Worm (Caenorhabditis elegans) whole organism, L2 larva: Measurements from ENCODE around the gene C27H5.12.

Experiments
- C34F6.9 ChIP-seq: fragments of 150-350 bp; optimal IDR thresholded peaks from 2 replicates; lab custom pipeline; 2014; ENCODE audit warnings: missing biosample characterization, missing genetic modification characterization
- F13H6.1 ChIP-seq: sonication (generic microtip); optimal IDR thresholded peaks from 2 replicates; lab custom pipeline; 2016; ENCODE audit warnings: missing genetic modification characterization, missing compliant biosample characterization
- ZK546.5 ChIP-seq: sonication (generic microtip); optimal IDR thresholded peaks from 2 replicates; lab custom pipeline; 2017; ENCODE audit warnings: missing biosample characterization, missing genetic modification characterization
- aly-2 ChIP-seq: fragments of 150-350 bp; optimal IDR thresholded peaks from 2 replicates; lab custom pipeline; 2014; ENCODE audit warnings: missing biosample characterization, missing genetic modification characterization
- ama-1 ChIP-seq: fragments of 150-350 bp; optimal IDR thresholded peaks from 2 replicates; lab custom pipeline; 2018; ENCODE audit warnings: inconsistent platforms
- blmp-1 ChIP-seq: sonication (generic microtip); optimal IDR thresholded peaks from 2 replicates; lab custom pipeline; 2017; ENCODE audit warnings: missing genetic modification characterization, mild to moderate bottlenecking, missing compliant biosample characterization, antibody characterized with exemption, moderate library complexity; ENCODE audit not compliant: insufficient read depth
- ceh-16 ChIP-seq: fragments of 150-350 bp; optimal IDR thresholded peaks from 2 replicates; lab custom pipeline; 2014; ENCODE audit warnings: missing biosample characterization, missing genetic modification characterization
- ceh-82 ChIP-seq: fragments of 150-350 bp; optimal IDR thresholded peaks from 2 replicates; lab custom pipeline; 2014; ENCODE audit warnings: missing biosample characterization, missing genetic modification characterization
- crh-2 ChIP-seq: sonication (generic microtip); optimal IDR thresholded peaks from 2 replicates; lab custom pipeline; 2017; ENCODE audit warnings: missing biosample characterization, missing genetic modification characterization
- dmd-4 ChIP-seq: sonication (generic microtip); optimal IDR thresholded peaks from 2 replicates; lab custom pipeline; 2017; ENCODE audit warnings: missing biosample characterization, missing genetic modification characterization
- elt-1 ChIP-seq: fragments of 150-350 bp; optimal IDR thresholded peaks from 2 replicates; lab custom pipeline; 2014; ENCODE audit warnings: missing biosample characterization, missing genetic modification characterization
- elt-3 ChIP-seq: sonication (generic microtip); optimal IDR thresholded peaks from 2 replicates; lab custom pipeline; 2017; ENCODE audit warnings: missing biosample characterization, missing genetic modification characterization
- fos-1 ChIP-seq: fragments of 150-350 bp; optimal IDR thresholded peaks from 2 replicates; lab custom pipeline; 2014; ENCODE audit warnings: missing biosample characterization, missing genetic modification characterization
- gmeb-1 ChIP-seq: fragments of 150-350 bp; optimal IDR thresholded peaks from 2 replicates; lab custom pipeline; 2014; ENCODE audit warnings: missing biosample characterization, missing genetic modification characterization
- lin-11 ChIP-seq: fragments of 150-350 bp; sonication (generic microtip); optimal IDR thresholded peaks from 2 replicates; lab custom pipeline; 2014; ENCODE audit warnings: missing biosample characterization, missing genetic modification characterization, inconsistent platforms, mixed read lengths
- lin-13 ChIP-seq: fragments of 150-350 bp; optimal IDR thresholded peaks from 2 replicates; lab custom pipeline; 2014; ENCODE audit warnings: missing biosample characterization, missing genetic modification reagents, missing genetic modification characterization
- lsy-2 ChIP-seq, 2 experiments: fragments of 150-350 bp in 1 of 2; sonication (generic microtip) in 1 of 2; optimal IDR thresholded peaks; 2 replicates each; lab custom pipeline; 2014 to 2017; ENCODE audit warnings: missing biosample characterization in 2 of 2, missing genetic modification characterization in 2 of 2
- mab-5 ChIP-seq: fragments of 150-350 bp; optimal IDR thresholded peaks from 2 replicates; lab custom pipeline; 2014; ENCODE audit warnings: missing biosample characterization, missing genetic modification characterization
- mbf-1 ChIP-seq: sonication (generic microtip); optimal IDR thresholded peaks from 2 replicates; lab custom pipeline; 2017; ENCODE audit warnings: missing biosample characterization, missing genetic modification characterization
- mdl-1 ChIP-seq, 2 experiments: fragments of 150-350 bp in 1 of 2; sonication (generic microtip) in 1 of 2; optimal IDR thresholded peaks; 2 replicates each; lab custom pipeline; 2017; ENCODE audit warnings: missing biosample characterization in 2 of 2, missing genetic modification characterization in 2 of 2
- nhr-11 ChIP-seq: fragments of 150-350 bp; optimal IDR thresholded peaks from 2 replicates; lab custom pipeline; 2014; ENCODE audit warnings: missing biosample characterization, missing genetic modification characterization
- nhr-12 ChIP-seq: fragments of 150-350 bp; optimal IDR thresholded peaks from 2 replicates; lab custom pipeline; 2014; ENCODE audit warnings: missing biosample characterization, missing genetic modification characterization
- nhr-129 ChIP-seq: fragments of 150-350 bp; optimal IDR thresholded peaks from 2 replicates; lab custom pipeline; 2014; ENCODE audit warnings: missing biosample characterization, missing genetic modification characterization
- nhr-21 ChIP-seq: fragments of 150-350 bp; optimal IDR thresholded peaks from 2 replicates; lab custom pipeline; 2014; ENCODE audit warnings: missing biosample characterization, missing genetic modification characterization
- nhr-237 ChIP-seq: fragments of 150-350 bp; optimal IDR thresholded peaks from 2 replicates; lab custom pipeline; 2014; ENCODE audit warnings: missing biosample characterization, missing genetic modification characterization
- nhr-25 ChIP-seq: fragments of 150-350 bp; sonication (generic microtip); optimal IDR thresholded peaks from 3 replicates; lab custom pipeline; 2014; ENCODE audit warnings: missing biosample characterization, missing genetic modification characterization
- nhr-6 ChIP-seq: fragments of 150-350 bp; optimal IDR thresholded peaks from 2 replicates; lab custom pipeline; 2014; ENCODE audit warnings: missing biosample characterization, missing genetic modification characterization
- nhr-77 ChIP-seq: fragments of 150-350 bp; optimal IDR thresholded peaks from 2 replicates; lab custom pipeline; 2014; ENCODE audit warnings: missing biosample characterization, missing genetic modification characterization
- peb-1 ChIP-seq: fragments of 150-350 bp; optimal IDR thresholded peaks from 2 replicates; lab custom pipeline; 2014; ENCODE audit warnings: missing biosample characterization, missing genetic modification characterization
- sem-4 ChIP-seq: fragments of 150-350 bp; optimal IDR thresholded peaks from 2 replicates; lab custom pipeline; 2014; ENCODE audit warnings: missing biosample characterization, missing genetic modification reagents, missing genetic modification characterization
- skn-1 ChIP-seq: sonication (generic microtip); optimal IDR thresholded peaks from 2 replicates; lab custom pipeline; 2017; ENCODE audit warnings: missing biosample characterization, missing genetic modification characterization
- sma-3 ChIP-seq: sonication (generic microtip); optimal IDR thresholded peaks from 2 replicates; lab custom pipeline; 2016; ENCODE audit warnings: missing genetic modification reagents, missing genetic modification characterization, missing compliant biosample characterization
- sma-9 ChIP-seq, 2 experiments: fragments of 150-350 bp in 1 of 2; sonication (generic microtip) in 1 of 2; optimal IDR thresholded peaks; 2 replicates each; lab custom pipeline; 2014 to 2016; ENCODE audit warnings: missing genetic modification characterization in 2 of 2, mild to moderate bottlenecking in 1 of 2, missing biosample characterization in 1 of 2, missing compliant biosample characterization in 1 of 2, missing genetic modification reagents in 1 of 2, moderate library complexity in 1 of 2
- snpc-4 ChIP-seq: fragments of 150-350 bp; optimal IDR thresholded peaks from 2 replicates; lab custom pipeline; 2014; ENCODE audit warnings: missing biosample characterization, missing genetic modification characterization
- unc-39 ChIP-seq: fragments of 150-350 bp; optimal IDR thresholded peaks from 2 replicates; lab custom pipeline; 2014; ENCODE audit warnings: missing biosample characterization, missing genetic modification characterization
- unc-62 ChIP-seq: fragments of 150-350 bp; optimal IDR thresholded peaks from 2 replicates; lab custom pipeline; 2014; ENCODE audit warnings: missing biosample characterization, missing genetic modification reagents, missing genetic modification characterization
- zag-1 ChIP-seq: fragments of 150-350 bp; optimal IDR thresholded peaks from 2 replicates; lab custom pipeline; 2014; ENCODE audit warnings: missing biosample characterization, missing genetic modification characterization
- ztf-1 ChIP-seq: fragments of 200-800 bp; sonication (Bioruptor generic); conservative IDR thresholded peaks from 2 replicates; pipeline ENCODE4 v1.3.6; 2022; ENCODE audit warnings: missing genetic modification characterization, missing compliant biosample characterization
- ztf-11 ChIP-seq: sonication (generic microtip); optimal IDR thresholded peaks from 2 replicates; lab custom pipeline; 2017; ENCODE audit warnings: missing biosample characterization, missing genetic modification characterization
- ztf-4 ChIP-seq: fragments of 150-350 bp; optimal IDR thresholded peaks from 2 replicates; lab custom pipeline; 2014; ENCODE audit warnings: missing biosample characterization, missing genetic modification characterization

The C27H5.12 gene

ce11 chrII:7115638-7116037, 45.8 kb downstream of the C27H5.12 start, which contains the start of gene cutl-5:
cutl-5 (minus strand) TSS chrII:7115906.
- TF ChIP-seq crh-2 (tag; lab: Kevin White, UChicago) = no peak
- TF ChIP-seq ztf-11 (tag; lab: Kevin White, UChicago) = no peak
- TF ChIP-seq lin-11 (tag; lab: Kevin White, UChicago) = no peak
- TF ChIP-seq nhr-6 (tag; lab: Kevin White, UChicago) = no peak
- TF ChIP-seq peb-1 (tag; lab: Kevin White, UChicago) = no peak
- TF ChIP-seq C34F6.9 (tag; lab: Kevin White, UChicago) = no peak
- TF ChIP-seq blmp-1 (tag; lab: Kevin White, UChicago) = no peak
- TF ChIP-seq gmeb-1 (tag; lab: Kevin White, UChicago) = no peak
- no peak for TF ChIP-seq mab-5 (tag; lab: Kevin White, UChicago)
- TF ChIP-seq nhr-12 (tag; lab: Kevin White, UChicago) = no peak
- TF ChIP-seq dmd-4 (tag; lab: Kevin White, UChicago) = no peak
- no peak for TF ChIP-seq ceh-16 (tag; lab: Kevin White, UChicago)
- TF ChIP-seq fos-1 (tag; lab: Kevin White, UChicago) = no peak
- no peak for TF ChIP-seq elt-3

- TF ChIP-seq F13H6.1 (tag; lab: Kevin White, UChicago) (no peak), dmd-4 (tag; lab: Kevin White, UChicago) (no peak), nhr-129 (tag; lab: Kevin White, UChicago) (no peak), elt-3 (no peak), ztf-11 (tag; lab: Kevin White, UChicago) (no peak), nhr-77 (tag; lab: Kevin White, UChicago) (no peak), C34F6.9 (tag; lab: Kevin White, UChicago) (no peak), lsy-2 (tag; optimal IDR thresholded peaks at IDR 0.05; lab: Kevin White, UChicago) (no peak), sma-3 (no peak), snpc-4 (tag; lab: Kevin White, UChicago) (no peak), lin-13 (GFP tag; lab: Kevin White, UChicago) (no peak), crh-2 (tag; lab: Kevin White, UChicago) (no peak), nhr-21 (no peak), unc-39 (tag; lab: Kevin White, UChicago) (no peak), ama-1 (lab: Kevin White, UChicago) (no peak), ceh-16 (tag; lab: Kevin White, UChicago) (no peak)
Measured at ce11 chrII:7112780-7113179, 48.6 kb downstream of the C27H5.12 start, which contains the start of gene F10E7.6. F10E7.6 (plus strand) TSS chrII:7113080.

- TF ChIP-seq crh-2 (tag; lab: Kevin White, UChicago) (peak; percentile 62), ZK546.5 (tag; lab: Kevin White, UChicago) (no peak), nhr-25 (tag; lab: Kevin White, UChicago) (no peak), nhr-129 (tag; lab: Kevin White, UChicago) (peak; percentile 60), zag-1 (tag; lab: Kevin White, UChicago) (no peak), F13H6.1 (tag; lab: Kevin White, UChicago) (no peak), ceh-16 (tag; lab: Kevin White, UChicago) (no peak), aly-2 (no peak), nhr-237 (tag; lab: Kevin White, UChicago) (no peak), dmd-4 (tag; lab: Kevin White, UChicago) (no peak), C34F6.9 (tag; lab: Kevin White, UChicago) (peak; percentile 66), fos-1 (tag; lab: Kevin White, UChicago) (no peak), nhr-11 (tag; lab: Kevin White, UChicago) (no peak), ama-1 (lab: Kevin White, UChicago) (no peak), nhr-6 (tag; lab: Kevin White, UChicago) (peak; percentile 24), lsy-2 (tag; optimal IDR thresholded peaks at IDR 0.05; lab: Kevin White, UChicago) (peak; percentile 94 to 99), skn-1 (no peak), elt-1 (tag; lab: Kevin White, UChicago) (no peak), mab-5 (tag; lab: Kevin White, UChicago) (no peak), ceh-82 (tag; lab: Kevin White, UChicago) (no peak), lin-13 (GFP tag; lab: Kevin White, UChicago) (no peak), unc-39 (tag; lab: Kevin White, UChicago) (no peak), nhr-77 (tag; lab: Kevin White, UChicago) (no peak), ztf-1 (no peak), nhr-12 (tag; lab: Kevin White, UChicago) (no peak), lin-11 (tag; lab: Kevin White, UChicago) (no peak), sma-9 (GFP tag; optimal IDR thresholded peaks at IDR 0.05; lab: Kevin White, UChicago) (peak; percentile 26), sma-9 (tag; optimal IDR thresholded peaks at IDR 0.05; lab: Kevin White, UChicago) (no peak), mdl-1 (tag; optimal IDR thresholded peaks at IDR 0.05; lab: Kevin White, UChicago) (no peak), mbf-1 (tag; lab: Kevin White, UChicago) (no peak), gmeb-1 (tag; lab: Kevin White, UChicago) (no peak), sem-4 (tag; lab: Kevin White, UChicago) (peak; percentile 30), elt-3 (no peak), unc-62 (no peak), snpc-4 (tag; lab: Kevin White, UChicago) (peak; percentile 36), ztf-4 (tag; lab: Kevin White, UChicago) (no peak), peb-1 (tag; lab: Kevin White, UChicago) (no peak)
Measured at ce11 chrII:7111657-7112049, 49.8 kb downstream of the C27H5.12 start, which contains the start of gene F10E7.5. F10E7.5 (plus strand) TSS chrII:7111978.
